Worm (Caenorhabditis elegans): Measurements from ENCODE around the gene F53C3.3.

Gene F53C3.3

ce11 chrII:3920611-3921010, 18.0 kb downstream of the F53C3.3 start:
- TF ChIP-seq mep-1 (tag; optimal IDR thresholded peaks at IDR 0.05), result no peak
- TF ChIP-seq dmd-9 (GFP tag; IDR thresholded peaks at IDR 0.05), result no peak
- TF ChIP-seq arid-1 (GFP tag; conservative IDR thresholded peaks at IDR 0.05), result no peak
- no peak for TF ChIP-seq F37D6.2 (tag; optimal IDR thresholded peaks at IDR 0.05)
- no peak for TF ChIP-seq lir-3 (tag; optimal IDR thresholded peaks at IDR 0.05)
- no peak for TF ChIP-seq F10B5.3 (tag; optimal IDR thresholded peaks at IDR 0.05)
- TF ChIP-seq hif-1 (tag; optimal IDR thresholded peaks at IDR 0.05), result no peak
- peak; percentile 61; the same call in 1 of the 2 replicates for TF ChIP-seq set-16 (GFP tag; IDR thresholded peaks at IDR 0.05)
- no peak for TF ChIP-seq lsy-2 (tag; optimal IDR thresholded peaks at IDR 0.05)

- TF ChIP-seq mep-1 (tag; optimal IDR thresholded peaks at IDR 0.05), result no peak
- TF ChIP-seq ceh-28 (tag; optimal IDR thresholded peaks at IDR 0.05), result peak; percentile 80
- TF ChIP-seq Y105C5A.15 (GFP tag; IDR thresholded peaks at IDR 0.05), result no peak
- TF ChIP-seq hlh-11 (tag; optimal IDR thresholded peaks at IDR 0.05), result no peak
Observed at ce11 chrII:3922696-3923095, 20.0 kb downstream of the F53C3.3 start.

ce11 chrII:3927943-3928393, 25.3 kb downstream of the F53C3.3 start, which contains the start of gene plpp-1.1:
Gene plpp-1.1 (minus strand): TSS chrII:3927993.
- TF ChIP-seq spr-1 (tag; optimal IDR thresholded peaks at IDR 0.05) (no peak), aha-1 (tag) (peak; percentile 12), F26F4.8 (GFP tag; conservative IDR thresholded peaks at IDR 0.05) (no peak), set-16 (GFP tag; IDR thresholded peaks at IDR 0.05) (no peak), zfp-2 (tag; optimal IDR thresholded peaks at IDR 0.05) (no peak)

ce11 chrII:3929446-3929845, 26.8 kb downstream of the F53C3.3 start:
- TF ChIP-seq ctbp-1 (GFP tag; IDR thresholded peaks at IDR 0.05) (no peak), lsy-2 (tag; optimal IDR thresholded peaks at IDR 0.05) (peak in 1 of 2 experiments; percentile 32), unc-39 (tag; optimal IDR thresholded peaks at IDR 0.05) (no peak), nhr-77 (tag; optimal IDR thresholded peaks at IDR 0.05) (peak; percentile 2), hlh-11 (tag; optimal IDR thresholded peaks at IDR 0.05) (peak; percentile 23), dmd-9 (GFP tag; IDR thresholded peaks at IDR 0.05) (no peak), lin-15B (tag; optimal IDR thresholded peaks at IDR 0.05) (no peak), zfp-2 (tag; optimal IDR thresholded peaks at IDR 0.05) (no peak), mep-1 (tag; optimal IDR thresholded peaks at IDR 0.05) (peak; percentile 39), madf-9 (GFP tag; conservative IDR thresholded peaks at IDR 0.05) (no peak), ceh-62 (tag; optimal IDR thresholded peaks at IDR 0.05) (no peak), nhr-25 (tag; optimal IDR thresholded peaks at IDR 0.05; ENCODE audit: borderline replicate concordance, insufficient read depth) (no peak), dve-1 (tag; optimal IDR thresholded peaks at IDR 0.05; ENCODE audit: insufficient read depth) (peak; percentile 25), unc-62 (GFP tag; optimal IDR thresholded peaks at IDR 0.05 in 1 of 2) (peak in 1 of 2 experiments; percentile 94), unc-62 (tag; optimal IDR thresholded peaks at IDR 0.05) (no peak), daf-16 (GFP tag; optimal IDR thresholded peaks at IDR 0.05) (no peak), daf-16 (tag; optimal IDR thresholded peaks at IDR 0.05) (peak; percentile 25), dmd-6 (GFP tag; IDR thresholded peaks at IDR 0.05) (peak; percentile 10; the same call in 1 of the 2 replicates), nhr-6 (tag; optimal IDR thresholded peaks at IDR 0.05) (peak; percentile 17), T20F7.1 (GFP tag; optimal IDR thresholded peaks at IDR 0.05) (no peak), hlh-30 (tag; optimal IDR thresholded peaks at IDR 0.05; ENCODE audit: insufficient read depth) (peak; percentile 38), tra-1 (GFP tag; IDR thresholded peaks at IDR 0.05) (no peak), F44E2.7 (GFP tag; IDR thresholded peaks at IDR 0.05) (no peak), nhr-28 (tag; optimal IDR thresholded peaks at IDR 0.05) (peak; percentile 98), mes-2 (tag; optimal IDR thresholded peaks at IDR 0.05; ENCODE audit: poor library complexity, severe bottlenecking) (peak; percentile 3), lin-1 (GFP tag; IDR thresholded peaks at IDR 0.05) (no peak), sdz-12 (GFP tag; optimal IDR thresholded peaks at IDR 0.05) (no peak), nhr-11 (tag; optimal IDR thresholded peaks at IDR 0.05) (peak; percentile 11), zfp-3 (GFP tag; conservative IDR thresholded peaks at IDR 0.05) (no peak)
